Comparison of ENCODE assay signal across 2 worm cellular contexts in genomic region chrIV:17127224-17127623, ce11.
TF ChIP-seq lines count a peak whose summit lies in the region.
"Not testable (repeated sequence)": the region's sequence is repeated elsewhere in the genome, so short reads cannot be mapped to it uniquely, and the experiment has no call there.

No protein-coding gene starts in this region.

TF ChIP-seq in whole organism, L4 larva, 104 proteins besides CTCF, POLR2A, EP300 and RAD21:
- TF ChIP-seq D1046.2 (GFP tag; IDR thresholded peaks at IDR 0.05; lab: Robert Waterston, UW) = 0 out of 2 replicates have a peak, but pooled peaks have one; percentile 16
- TF ChIP-seq snpc-1.2 (GFP tag; IDR thresholded peaks at IDR 0.05; lab: Robert Waterston, UW) = peak; percentile 68

TF ChIP-seq in whole organism, young adult, 124 proteins besides CTCF, POLR2A, EP300 and RAD21:
- 0 out of 2 replicates have a peak, but pooled peaks have one; percentile 8 for TF ChIP-seq dox-1 (GFP tag; IDR thresholded peaks at IDR 0.05; lab: Robert Waterston, UW)
- TF ChIP-seq tbp1 (GFP tag; optimal IDR thresholded peaks at IDR 0.05; lab: Kevin White, UChicago) = peak; percentile 82
- TF ChIP-seq snpc-4 (GFP tag; optimal IDR thresholded peaks at IDR 0.05; lab: Kevin White, UChicago); rpc-1 (optimal IDR thresholded peaks at IDR 0.05; lab: Kevin White, UChicago): not testable (repeated sequence)
- TF ChIP-seq snpc-4 (tag; optimal IDR thresholded peaks at IDR 0.05; lab: Kevin White, UChicago) = peak in 1 of 4 experiments; percentile 82
- 0 out of 2 replicates have a peak, but pooled peaks have one; percentile 19 for TF ChIP-seq attf-6 (GFP tag; IDR thresholded peaks at IDR 0.05; lab: Robert Waterston, UW)
- TF ChIP-seq hmg-1.2 (GFP tag; IDR thresholded peaks at IDR 0.05; lab: Robert Waterston, UW) = 0 out of 2 replicates have a peak, but pooled peaks have one; percentile 15
- peak; percentile 53 for TF ChIP-seq B0261.1 (tag; optimal IDR thresholded peaks at IDR 0.05; lab: Kevin White, UChicago)
- TF ChIP-seq rpc-1 (tag; optimal IDR thresholded peaks at IDR 0.05; lab: Kevin White, UChicago) = peak; percentile 65
- 0 out of 2 replicates have a peak, but pooled peaks have one; percentile 56 for TF ChIP-seq ztf-25 (GFP tag; IDR thresholded peaks at IDR 0.05; lab: Robert Waterston, UW)
